Fruit fly (Drosophila melanogaster): ENCODE data around the gene CG34452.

CG34452 gene

DNA sequence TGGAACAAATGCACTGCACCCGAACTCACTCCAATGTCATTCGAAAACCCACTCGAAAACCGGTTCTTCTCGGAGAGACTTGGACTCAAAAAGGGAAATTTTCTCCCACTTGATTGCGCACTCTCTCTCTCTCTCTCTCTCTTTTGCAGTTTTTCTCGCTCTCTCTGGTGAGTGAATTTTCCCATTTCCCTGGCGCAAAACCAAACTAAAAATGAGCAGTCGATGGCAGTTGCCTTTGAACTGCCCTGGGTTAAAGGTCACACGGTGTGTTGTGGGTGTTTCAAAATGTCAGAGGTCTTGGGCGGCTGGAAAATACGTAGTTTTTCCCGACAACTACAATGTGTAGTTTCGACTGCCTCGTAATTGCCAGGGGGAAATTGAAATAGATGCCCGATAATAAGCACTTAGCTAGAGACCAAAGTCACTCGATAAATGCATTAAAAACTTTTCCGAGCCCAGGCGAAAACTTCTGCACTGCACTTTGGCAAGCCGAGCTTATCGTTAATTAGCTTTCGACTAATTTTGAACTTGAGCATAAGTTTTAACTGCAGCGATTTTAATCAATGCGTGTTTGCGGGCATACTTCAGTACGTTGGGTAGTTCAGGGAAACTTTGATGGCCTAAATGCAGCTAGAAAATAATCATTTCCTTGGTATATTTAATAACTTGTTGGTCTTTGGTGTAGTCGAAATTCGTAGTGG is 41.8 kb upstream of the CG34452 start (continued):
- TF ChIP-seq CG17186 (GFP tag; optimal IDR thresholded peaks at IDR 0.05) (no peak), Fer3 (tag; optimal IDR thresholded peaks at IDR 0.05) (no peak), E2f1 (GFP tag; IDR thresholded peaks at IDR 0.05) (no peak), CG9817 (tag; optimal IDR thresholded peaks at IDR 0.05) (no peak), zf30C (GFP tag; optimal IDR thresholded peaks at IDR 0.05) (peak; percentile 14), NFAT (GFP tag; IDR thresholded peaks at IDR 0.05) (no peak), lmd (GFP tag; IDR thresholded peaks at IDR 0.05) (no peak), ac (GFP tag; optimal IDR thresholded peaks at IDR 0.05) (peak; percentile 26), aop (GFP tag; IDR thresholded peaks at IDR 0.05) (no peak), H2.0 (GFP tag; IDR thresholded peaks at IDR 0.05) (no peak), CkIIα-i1 (GFP tag; IDR thresholded peaks at IDR 0.05) (no peak), ind (GFP tag; optimal IDR thresholded peaks at IDR 0.05) (no peak), ken (GFP tag; IDR thresholded peaks at IDR 0.05) (no peak), CG31224 (GFP tag; IDR thresholded peaks at IDR 0.05) (no peak), CG16813 (GFP tag; IDR thresholded peaks at IDR 0.05; ENCODE audit: partially characterized antibody) (peak; percentile 27; the same call in 1 of the 3 replicates), CG9727 (GFP tag; optimal IDR thresholded peaks at IDR 0.05) (no peak), abd-A (tag; optimal IDR thresholded peaks at IDR 0.05) (peak; percentile 69), CG8290 (GFP tag; optimal IDR thresholded peaks at IDR 0.05) (no peak), CG8290 (tag; optimal IDR thresholded peaks at IDR 0.05) (peak in 1 of 2 experiments; percentile 49), Ets97D (GFP tag; optimal IDR thresholded peaks at IDR 0.05) (no peak), mld (GFP tag; IDR thresholded peaks at IDR 0.05; ENCODE audit: partially characterized antibody) (no peak), CG31365 (tag; optimal IDR thresholded peaks at IDR 0.05) (no peak), CG10274 (GFP tag; optimal IDR thresholded peaks at IDR 0.05) (no peak), al (GFP tag; IDR thresholded peaks at IDR 0.05) (no peak), CG34224 (GFP tag; IDR thresholded peaks at IDR 0.05; ENCODE audit: partially characterized antibody) (peak; percentile 62; the same call in 2 of the 3 replicates), CG10147 (GFP tag; optimal IDR thresholded peaks at IDR 0.05) (no peak), CG14667 (GFP tag; IDR thresholded peaks at IDR 0.05) (no peak), B-H2 (GFP tag; optimal IDR thresholded peaks at IDR 0.05) (no peak), onecut (GFP tag; IDR thresholded peaks at IDR 0.05) (peak; percentile 25; the same call in 1 of the 2 replicates), CG5245 (GFP tag; optimal IDR thresholded peaks at IDR 0.05) (no peak), fd64A (GFP tag; optimal IDR thresholded peaks at IDR 0.05) (no peak), ewg (GFP tag; optimal IDR thresholded peaks at IDR 0.05) (peak; percentile 34), CG11504 (tag; optimal IDR thresholded peaks at IDR 0.05) (no peak), CG9215 (GFP tag; IDR thresholded peaks at IDR 0.05) (no peak), HLH3B (GFP tag; IDR thresholded peaks at IDR 0.05) (peak; percentile 22; the same call in 1 of the 2 replicates), Mes4 (GFP tag; optimal IDR thresholded peaks at IDR 0.05) (peak; percentile 27), lov (optimal IDR thresholded peaks at IDR 0.05) (no peak), lov (GFP tag; IDR thresholded peaks at IDR 0.05) (peak; percentile 43; the same call in 1 of the 3 replicates), CG17361 (GFP tag; IDR thresholded peaks at IDR 0.05) (no peak), Hr3 (GFP tag; optimal IDR thresholded peaks at IDR 0.05) (no peak), lilli (GFP tag; optimal IDR thresholded peaks at IDR 0.05) (no peak), Ets65A (GFP tag) (no peak), cato (GFP tag; optimal IDR thresholded peaks at IDR 0.05; ENCODE audit: borderline replicate concordance) (no peak), crc (GFP tag; optimal IDR thresholded peaks at IDR 0.05) (no peak), sc (optimal IDR thresholded peaks at IDR 0.05) (no peak), sc (GFP tag; optimal IDR thresholded peaks at IDR 0.05) (no peak), ham (GFP tag; IDR thresholded peaks at IDR 0.05) (no peak), crp (GFP tag; optimal IDR thresholded peaks at IDR 0.05) (no peak), Meics (GFP tag; optimal IDR thresholded peaks at IDR 0.05) (no peak), CG13775 (GFP tag; optimal IDR thresholded peaks at IDR 0.05) (no peak), CG4424 (GFP tag; optimal IDR thresholded peaks at IDR 0.05) (no peak)
